Worm (Caenorhabditis elegans) whole organism, mixed stage, embryonic: ENCODE results near the gene F09C6.15.

Experiments used
- M03D4.4 ChIP-seq: sonication (generic microtip); optimal IDR thresholded peaks from 2 replicates; lab custom pipeline; 2017; ENCODE audit warnings: mild to moderate bottlenecking, missing genetic modification characterization, missing compliant biosample characterization
- bed-3 ChIP-seq: fragments of 200-800 bp; sonication (Bioruptor generic); optimal IDR thresholded peaks from 3 replicates; lab custom pipeline; 2018; ENCODE audit warnings: mild to moderate bottlenecking, missing genetic modification characterization, moderate library complexity, missing compliant biosample characterization
- ceh-39 ChIP-seq: fragments of 150-350 bp; optimal IDR thresholded peaks from 2 replicates; lab custom pipeline; 2014; ENCODE audit warnings: missing biosample characterization, missing genetic modification characterization
- ceh-43 ChIP-seq: fragments of 200-800 bp; sonication (Bioruptor generic); optimal IDR thresholded peaks from 2 replicates; lab custom pipeline; 2018; ENCODE audit warnings: mild to moderate bottlenecking, missing genetic modification characterization, moderate library complexity, missing compliant biosample characterization
- ceh-83 ChIP-seq: fragments of 200-800 bp; sonication (Bioruptor generic); optimal IDR thresholded peaks from 2 replicates; lab custom pipeline; 2018; ENCODE audit warnings: mild to moderate bottlenecking, missing genetic modification characterization, missing compliant biosample characterization
- ces-1 ChIP-seq: fragments of 150-350 bp; optimal IDR thresholded peaks from 2 replicates; lab custom pipeline; 2014; ENCODE audit warnings: missing biosample characterization, missing genetic modification reagents, missing genetic modification characterization
- cnd-1 ChIP-seq: fragments of 200-800 bp; sonication (Bioruptor generic); optimal IDR thresholded peaks from 2 replicates; lab custom pipeline; 2018; ENCODE audit warnings: mild to moderate bottlenecking, missing genetic modification characterization, missing compliant biosample characterization
- drap-1 ChIP-seq: fragments of 200-800 bp; sonication (Bioruptor generic); optimal IDR thresholded peaks from 3 replicates; lab custom pipeline; 2018; ENCODE audit warnings: mild to moderate bottlenecking, missing genetic modification characterization, missing compliant biosample characterization
- elt-1 ChIP-seq: sonication (generic microtip); optimal IDR thresholded peaks from 2 replicates; lab custom pipeline; 2017; ENCODE audit warnings: missing genetic modification characterization, mild to moderate bottlenecking, missing compliant biosample characterization, antibody characterized with exemption, moderate library complexity, borderline replicate concordance; ENCODE audit not compliant: insufficient read depth
- elt-3 ChIP-seq: fragments of 150-350 bp; optimal IDR thresholded peaks from 2 replicates; lab custom pipeline; 2014; ENCODE audit warnings: missing biosample characterization, missing genetic modification characterization
- flh-1 ChIP-seq: fragments of 200-800 bp; sonication (Bioruptor generic); optimal IDR thresholded peaks from 2 replicates; lab custom pipeline; 2018; ENCODE audit warnings: mild to moderate bottlenecking, missing genetic modification characterization, moderate library complexity, missing compliant biosample characterization
- ham-2 ChIP-seq: fragments of 200-800 bp; sonication (Bioruptor generic); optimal IDR thresholded peaks from 2 replicates; lab custom pipeline; 2018; ENCODE audit warnings: mild to moderate bottlenecking, missing genetic modification characterization, missing compliant biosample characterization
- hlh-1 ChIP-seq: fragments of 150-350 bp; optimal IDR thresholded peaks from 2 replicates; lab custom pipeline; 2014; ENCODE audit warnings: missing biosample characterization, missing genetic modification reagents, missing genetic modification characterization
- lin-13 ChIP-seq: fragments of 150-350 bp; optimal IDR thresholded peaks from 2 replicates; lab custom pipeline; 2014; ENCODE audit warnings: missing biosample characterization, missing genetic modification characterization
- lin-32 ChIP-seq: fragments of 200-800 bp; sonication (Bioruptor generic); optimal IDR thresholded peaks from 2 replicates; lab custom pipeline; 2018; ENCODE audit warnings: mild to moderate bottlenecking, missing genetic modification characterization, missing compliant biosample characterization
- lsy-2 ChIP-seq: fragments of 150-350 bp; optimal IDR thresholded peaks from 2 replicates; lab custom pipeline; 2014; ENCODE audit warnings: missing biosample characterization, missing genetic modification characterization
- mab-5 ChIP-seq: fragments of 150-350 bp; optimal IDR thresholded peaks from 2 replicates; lab custom pipeline; 2014; ENCODE audit warnings: missing biosample characterization, missing genetic modification characterization
- mep-1 ChIP-seq: fragments of 150-350 bp; optimal IDR thresholded peaks from 2 replicates; lab custom pipeline; 2017; ENCODE audit warnings: missing biosample characterization, missing genetic modification reagents, missing genetic modification characterization, inconsistent platforms
- mls-2 ChIP-seq: sonication (generic microtip); optimal IDR thresholded peaks from 2 replicates; lab custom pipeline; 2016; ENCODE audit warnings: mild to moderate bottlenecking, missing genetic modification characterization, moderate library complexity, missing compliant biosample characterization
- nhr-12 ChIP-seq: fragments of 150-350 bp; optimal IDR thresholded peaks from 2 replicates; lab custom pipeline; 2014; ENCODE audit warnings: missing biosample characterization, missing genetic modification characterization
- nhr-2 ChIP-seq: fragments of 150-350 bp; optimal IDR thresholded peaks from 2 replicates; lab custom pipeline; 2014; ENCODE audit warnings: missing biosample characterization, missing genetic modification characterization
- nhr-237 ChIP-seq: fragments of 150-350 bp; optimal IDR thresholded peaks from 2 replicates; lab custom pipeline; 2014; ENCODE audit warnings: missing biosample characterization, missing genetic modification characterization
- nhr-28 ChIP-seq: fragments of 150-350 bp; optimal IDR thresholded peaks from 2 replicates; lab custom pipeline; 2014; ENCODE audit warnings: missing biosample characterization, missing genetic modification characterization
- nhr-76 ChIP-seq: sonication (generic microtip); optimal IDR thresholded peaks from 2 replicates; lab custom pipeline; 2017; ENCODE audit warnings: missing biosample characterization, missing genetic modification characterization
- pha-4 ChIP-seq: fragments of 150-350 bp; optimal IDR thresholded peaks from 2 replicates; lab custom pipeline; 2018; ENCODE audit warnings: missing biosample characterization, missing genetic modification reagents, missing genetic modification characterization
- sem-2 ChIP-seq: fragments of 200-800 bp; sonication (Bioruptor generic); optimal IDR thresholded peaks from 2 replicates; lab custom pipeline; 2018; ENCODE audit warnings: mild to moderate bottlenecking, missing genetic modification characterization, missing compliant biosample characterization
- snpc-4 ChIP-seq: fragments of 150-350 bp; optimal IDR thresholded peaks from 2 replicates; lab custom pipeline; 2014; ENCODE audit warnings: missing biosample characterization, missing genetic modification characterization
- sptf-1 ChIP-seq: sonication (generic microtip); optimal IDR thresholded peaks from 2 replicates; lab custom pipeline; 2017; ENCODE audit warnings: mild to moderate bottlenecking, missing genetic modification characterization, moderate library complexity, missing compliant biosample characterization
- unc-120 ChIP-seq: sonication (generic microtip); optimal IDR thresholded peaks from 2 replicates; lab custom pipeline; 2017; ENCODE audit warnings: missing genetic modification characterization, missing compliant biosample characterization; ENCODE audit not compliant: poor library complexity, severe bottlenecking
- unc-39 ChIP-seq: fragments of 150-350 bp; optimal IDR thresholded peaks from 2 replicates; lab custom pipeline; 2014; ENCODE audit warnings: missing biosample characterization, missing genetic modification characterization
- unc-62 ChIP-seq: fragments of 150-350 bp; optimal IDR thresholded peaks from 2 replicates; lab custom pipeline; 2014; ENCODE audit warnings: missing biosample characterization, missing genetic modification reagents, missing genetic modification characterization
- zip-8 ChIP-seq: fragments of 150-350 bp; optimal IDR thresholded peaks from 2 replicates; lab custom pipeline; 2014; ENCODE audit warnings: missing biosample characterization, missing genetic modification characterization

The F09C6.15 gene

ce11 chrV:16911294-16911693 is 17.8 kb downstream of the F09C6.15 start:
- no peak for TF ChIP-seq drap-1
- no peak for TF ChIP-seq nhr-237
- no peak for TF ChIP-seq mab-5
- TF ChIP-seq bed-3 (GFP tag; lab: Kevin White, UChicago) = no peak
- TF ChIP-seq nhr-76 = no peak
- TF ChIP-seq nhr-12 (tag; lab: Kevin White, UChicago) = no peak
- TF ChIP-seq ceh-39 (tag; lab: Kevin White, UChicago) = no peak
- no peak for TF ChIP-seq ceh-43 (GFP tag; lab: Kevin White, UChicago)
- TF ChIP-seq lin-13 (tag; lab: Kevin White, UChicago) = no peak
- no peak for TF ChIP-seq zip-8
- TF ChIP-seq flh-1 (GFP tag; lab: Kevin White, UChicago) = no peak
- TF ChIP-seq mls-2 = no peak
- no peak for TF ChIP-seq nhr-2 (tag; lab: Kevin White, UChicago)
- TF ChIP-seq M03D4.4 (tag; lab: Kevin White, UChicago) = no peak

- no peak for TF ChIP-seq mep-1 (tag; lab: Kevin White, UChicago)
- no peak for TF ChIP-seq cnd-1 (tag; lab: Kevin White, UChicago)
- no peak for TF ChIP-seq sem-2 (GFP tag; lab: Kevin White, UChicago)
- no peak for TF ChIP-seq lin-13 (tag; lab: Kevin White, UChicago)
- TF ChIP-seq sptf-1 (tag; lab: Kevin White, UChicago) = no peak
- no peak for TF ChIP-seq flh-1 (GFP tag; lab: Kevin White, UChicago)
- no peak for TF ChIP-seq unc-39 (tag; lab: Kevin White, UChicago)
- no peak for TF ChIP-seq pha-4
- no peak for TF ChIP-seq hlh-1 (tag; lab: Kevin White, UChicago)
- no peak for TF ChIP-seq mls-2
- TF ChIP-seq zip-8 = no peak
- TF ChIP-seq elt-3 = no peak
- TF ChIP-seq ceh-39 (tag; lab: Kevin White, UChicago) = no peak
- no peak for TF ChIP-seq ceh-83 (GFP tag; lab: Kevin White, UChicago)
- no peak for TF ChIP-seq ceh-43 (GFP tag; lab: Kevin White, UChicago)
- TF ChIP-seq nhr-237 = no peak
- no peak for TF ChIP-seq unc-120
- no peak for TF ChIP-seq lin-32 (GFP tag; lab: Kevin White, UChicago)
- no peak for TF ChIP-seq nhr-76
Measured at ce11 chrV:16911934-16912333, 18.4 kb downstream of the F09C6.15 start, which contains the start of gene nhr-116. TSS of gene nhr-116 (plus strand) at chrV:16912234.

ce11 chrV:16916079-16916478 is 22.5 kb downstream of the F09C6.15 start, which contains the start of gene F09C6.10:
TSS of gene F09C6.10 (minus strand) at chrV:16916179.
- TF ChIP-seq hlh-1 (tag; lab: Kevin White, UChicago) = no peak
- no peak for TF ChIP-seq flh-1 (GFP tag; lab: Kevin White, UChicago)
- TF ChIP-seq unc-120 = no peak
- TF ChIP-seq ham-2 = no peak
- no peak for TF ChIP-seq ceh-43 (GFP tag; lab: Kevin White, UChicago)
- TF ChIP-seq sem-2 (GFP tag; lab: Kevin White, UChicago) = no peak
- TF ChIP-seq unc-62 (GFP tag; lab: Kevin White, UChicago) = no peak
- TF ChIP-seq nhr-237 = no peak
- no peak for TF ChIP-seq elt-1
- TF ChIP-seq nhr-28 (tag; lab: Kevin White, UChicago) = no peak

- TF ChIP-seq lsy-2 (tag; lab: Kevin White, UChicago) (no peak), elt-3 (no peak), bed-3 (GFP tag; lab: Kevin White, UChicago) (no peak), drap-1 (no peak), mab-5 (no peak)
Measured at ce11 chrV:16918378-16918777, 24.8 kb downstream of the F09C6.15 start, which contains the start of the genes fbxa-206 and Y102A5C.2. TSS of gene fbxa-206 (minus strand) at chrV:16918478. TSS of gene Y102A5C.2 (plus strand) at chrV:16918731.

ce11 chrV:16919675-16920074 is 26.1 kb downstream of the F09C6.15 start:
- TF ChIP-seq ces-1 (GFP tag; lab: Kevin White, UChicago) (no peak), lin-32 (GFP tag; lab: Kevin White, UChicago) (no peak), drap-1 (no peak), nhr-76 (no peak), flh-1 (GFP tag; lab: Kevin White, UChicago) (no peak), snpc-4 (tag; lab: Kevin White, UChicago) (no peak), nhr-28 (tag; lab: Kevin White, UChicago) (no peak)
